Worm (Caenorhabditis elegans) whole organism, late embryonic: ENCODE data around the gene C16C8.19.

Source experiments
- C08G9.2 ChIP-seq: sonication (generic microtip); optimal IDR thresholded peaks from 2 replicates; lab custom pipeline; 2016; ENCODE audit warnings: mild to moderate bottlenecking, missing genetic modification characterization, moderate library complexity, missing compliant biosample characterization
- C38D4.7 ChIP-seq: fragments of 200-800 bp; sonication (Bioruptor generic); optimal IDR thresholded peaks from 2 replicates; lab custom pipeline; 2018; ENCODE audit warnings: mild to moderate bottlenecking, missing genetic modification characterization, moderate library complexity, missing compliant biosample characterization
- F13H6.1 ChIP-seq: sonication (generic microtip); optimal IDR thresholded peaks from 2 replicates; lab custom pipeline; 2016; ENCODE audit warnings: missing genetic modification characterization, missing compliant biosample characterization
- K02D7.2 ChIP-seq: sonication (generic microtip); optimal IDR thresholded peaks from 2 replicates; lab custom pipeline; 2017; ENCODE audit warnings: mild to moderate bottlenecking, missing genetic modification characterization, missing compliant biosample characterization
- T23F11.4 ChIP-seq: fragments of 200-800 bp; sonication (Bioruptor generic); optimal IDR thresholded peaks from 2 replicates; lab custom pipeline; 2018; ENCODE audit warnings: mild to moderate bottlenecking, missing genetic modification characterization, missing compliant biosample characterization
- ama-1 ChIP-seq: fragments of 150-350 bp; optimal IDR thresholded peaks from 2 replicates; lab custom pipeline; 2014
- ceh-18 ChIP-seq: sonication (generic microtip); optimal IDR thresholded peaks from 2 replicates; lab custom pipeline; 2016; ENCODE audit warnings: missing genetic modification characterization, missing compliant biosample characterization
- ceh-19 ChIP-seq: fragments of 200-800 bp; sonication (Bioruptor generic); optimal IDR thresholded peaks from 2 replicates; lab custom pipeline; 2018; ENCODE audit warnings: mild to moderate bottlenecking, missing genetic modification characterization, missing compliant biosample characterization
- ceh-2 ChIP-seq: sonication (generic microtip); optimal IDR thresholded peaks from 2 replicates; lab custom pipeline; 2016; ENCODE audit warnings: missing genotype, missing genetic modification characterization, missing compliant biosample characterization
- ceh-24 ChIP-seq: sonication (generic microtip); optimal IDR thresholded peaks from 2 replicates; lab custom pipeline; 2016; ENCODE audit warnings: mild to moderate bottlenecking, missing genetic modification characterization, missing compliant biosample characterization
- ceh-34 ChIP-seq: sonication (generic microtip); optimal IDR thresholded peaks from 2 replicates; lab custom pipeline; 2016; ENCODE audit warnings: mild to moderate bottlenecking, missing genetic modification characterization, missing compliant biosample characterization
- ceh-45 ChIP-seq: fragments of 200-800 bp; sonication (Bioruptor generic); IDR thresholded peaks from 2 replicates; pipeline ENCODE4 v1.3.6; 2022; ENCODE audit warnings: missing genetic modification reagents, missing genetic modification characterization, missing compliant biosample characterization
- ceh-48 ChIP-seq: sonication (generic microtip); optimal IDR thresholded peaks from 2 replicates; lab custom pipeline; 2016; ENCODE audit warnings: missing genetic modification characterization, inconsistent platforms, missing compliant biosample characterization
- ceh-6 ChIP-seq: fragments of 200-800 bp; sonication (Bioruptor generic); optimal IDR thresholded peaks from 2 replicates; lab custom pipeline; 2018; ENCODE audit warnings: mild to moderate bottlenecking, missing genetic modification characterization, missing compliant biosample characterization
- ceh-9 ChIP-seq: sonication (generic microtip); optimal IDR thresholded peaks from 2 replicates; lab custom pipeline; 2016; ENCODE audit warnings: mild to moderate bottlenecking, missing genetic modification characterization, inconsistent platforms, missing compliant biosample characterization
- che-1 ChIP-seq: sonication (generic microtip); optimal IDR thresholded peaks from 2 replicates; lab custom pipeline; 2016; ENCODE audit warnings: mild to moderate bottlenecking, missing genetic modification characterization, missing compliant biosample characterization
- elt-2 ChIP-seq: sonication (generic microtip); optimal IDR thresholded peaks from 2 replicates; lab custom pipeline; 2016; ENCODE audit warnings: missing genetic modification reagents, missing genetic modification characterization, missing compliant biosample characterization
- eyg-1 ChIP-seq: sonication (generic microtip); optimal IDR thresholded peaks from 2 replicates; lab custom pipeline; 2016; ENCODE audit warnings: missing genotype, missing genetic modification characterization, missing compliant biosample characterization
- fkh-10 ChIP-seq: fragments of 150-350 bp; optimal IDR thresholded peaks from 2 replicates; lab custom pipeline; 2014; ENCODE audit warnings: missing biosample characterization, missing genetic modification reagents, missing genetic modification characterization
- gmeb-2 ChIP-seq: sonication (generic microtip); optimal IDR thresholded peaks from 2 replicates; lab custom pipeline; 2016; ENCODE audit warnings: missing genetic modification characterization, inconsistent platforms, missing compliant biosample characterization
- hlh-13 ChIP-seq: fragments of 200-800 bp; sonication (Bioruptor generic); optimal IDR thresholded peaks from 2 replicates; lab custom pipeline; 2018; ENCODE audit warnings: mild to moderate bottlenecking, missing genetic modification characterization, missing compliant biosample characterization
- hlh-30 ChIP-seq: sonication (generic microtip); optimal IDR thresholded peaks from 2 replicates; lab custom pipeline; 2017; ENCODE audit warnings: antibody characterized with exemption, missing genetic modification characterization, missing compliant biosample characterization; ENCODE audit not compliant: insufficient read depth
- hlh-6 ChIP-seq: sonication (generic microtip); optimal IDR thresholded peaks from 2 replicates; lab custom pipeline; 2016; ENCODE audit warnings: missing genotype, missing genetic modification characterization, missing compliant biosample characterization
- hlh-8 ChIP-seq: sonication (generic microtip); optimal IDR thresholded peaks from 2 replicates; lab custom pipeline; 2016; ENCODE audit warnings: missing genotype, missing genetic modification characterization, missing compliant biosample characterization
- lin-11 ChIP-seq: fragments of 200-800 bp; sonication (Bioruptor generic); optimal IDR thresholded peaks from 2 replicates; lab custom pipeline; 2018; ENCODE audit warnings: mild to moderate bottlenecking, missing genetic modification characterization, missing compliant biosample characterization
- madf-2 ChIP-seq: sonication (generic microtip); optimal IDR thresholded peaks from 2 replicates; lab custom pipeline; 2017; ENCODE audit warnings: missing genetic modification characterization, missing compliant biosample characterization
- mec-3 ChIP-seq: sonication (generic microtip); optimal IDR thresholded peaks from 2 replicates; lab custom pipeline; 2016; ENCODE audit warnings: borderline replicate concordance, missing genetic modification characterization, missing compliant biosample characterization
- nhr-232 ChIP-seq: sonication (generic microtip); optimal IDR thresholded peaks from 2 replicates; lab custom pipeline; 2016; ENCODE audit warnings: missing genetic modification characterization, missing compliant biosample characterization
- npax-4 ChIP-seq: sonication (generic microtip); optimal IDR thresholded peaks from 2 replicates; lab custom pipeline; 2016; ENCODE audit warnings: missing genetic modification characterization, missing compliant biosample characterization
- pag-3 ChIP-seq: sonication (generic microtip); optimal IDR thresholded peaks from 2 replicates; lab custom pipeline; 2016; ENCODE audit warnings: missing compliant biosample characterization, missing genetic modification characterization, borderline replicate concordance
- pax-1 ChIP-seq: fragments of 150-350 bp; optimal IDR thresholded peaks from 2 replicates; lab custom pipeline; 2014; ENCODE audit warnings: missing biosample characterization, missing genetic modification characterization
- pqm-1 ChIP-seq: sonication (generic microtip); optimal IDR thresholded peaks from 2 replicates; lab custom pipeline; 2016; ENCODE audit warnings: missing genetic modification characterization, missing compliant biosample characterization
- pros-1 ChIP-seq: fragments of 150-350 bp; optimal IDR thresholded peaks from 2 replicates; lab custom pipeline; 2014; ENCODE audit warnings: missing biosample characterization, missing genetic modification reagents, missing genetic modification characterization
- sdc-2 ChIP-seq: sonication (generic microtip); optimal IDR thresholded peaks from 2 replicates; lab custom pipeline; 2016; ENCODE audit warnings: missing genotype, missing genetic modification characterization, missing compliant biosample characterization
- tbx-7 ChIP-seq: sonication (generic microtip); optimal IDR thresholded peaks from 2 replicates; lab custom pipeline; 2016; ENCODE audit warnings: missing genotype, missing genetic modification characterization, missing compliant biosample characterization
- unc-55 ChIP-seq: sonication (generic microtip); optimal IDR thresholded peaks from 2 replicates; lab custom pipeline; 2017; ENCODE audit warnings: missing biosample characterization, missing genetic modification reagents, missing genetic modification characterization
- unc-86 ChIP-seq: sonication (generic microtip); optimal IDR thresholded peaks from 2 replicates; lab custom pipeline; 2016; ENCODE audit warnings: missing genetic modification characterization, missing compliant biosample characterization
- zip-5 ChIP-seq: sonication (generic microtip); optimal IDR thresholded peaks from 2 replicates; lab custom pipeline; 2016; ENCODE audit warnings: missing genetic modification characterization, missing compliant biosample characterization
- ztf-16 ChIP-seq: sonication (generic microtip); optimal IDR thresholded peaks from 2 replicates; lab custom pipeline; 2017; ENCODE audit warnings: missing genetic modification characterization, missing compliant biosample characterization

C16C8.19 gene

ce11 chrII:3458209-3458608, at the start of gene C16C8.19, which contains the start of gene C16C8.26:
Gene C16C8.19 (plus strand): TSS chrII:3458487.
Gene C16C8.26 (minus strand): TSS chrII:3458309.
- TF ChIP-seq ceh-9 (tag; lab: Kevin White, UChicago) (no peak), C08G9.2 (tag; lab: Kevin White, UChicago) (no peak), C38D4.7 (no peak), sdc-2 (tag; lab: Kevin White, UChicago) (no peak), pqm-1 (tag; lab: Kevin White, UChicago) (no peak), elt-2 (no peak), ceh-45 (GFP tag; lab: Robert Waterston, UW) (no peak), ceh-34 (no peak), hlh-6 (tag; lab: Kevin White, UChicago) (no peak), pag-3 (no peak), K02D7.2 (tag; lab: Kevin White, UChicago) (no peak), eyg-1 (tag; lab: Kevin White, UChicago) (no peak), fkh-10 (GFP tag; lab: Kevin White, UChicago) (no peak), pros-1 (tag; lab: Kevin White, UChicago) (no peak), ceh-18 (tag; lab: Kevin White, UChicago) (no peak), ztf-16 (tag; lab: Kevin White, UChicago) (no peak), ceh-19 (GFP tag; lab: Kevin White, UChicago) (no peak), gmeb-2 (tag; lab: Kevin White, UChicago) (no peak), ceh-48 (tag; lab: Kevin White, UChicago) (no peak)

ce11 chrII:3414383-3414910, 43.8 kb upstream of the C16C8.19 start, which contains the start of the genes F18A12.7 and F18A12.2:
Gene F18A12.7 (minus strand): TSS chrII:3414483.
Gene F18A12.2 (plus strand): TSS chrII:3414860.
- no peak for TF ChIP-seq K02D7.2 (tag; lab: Kevin White, UChicago)
- no peak for TF ChIP-seq tbx-7 (tag; lab: Kevin White, UChicago)
- no peak for TF ChIP-seq F13H6.1
- no peak for TF ChIP-seq pag-3
- TF ChIP-seq nhr-232 = no peak
- TF ChIP-seq ceh-48 (tag; lab: Kevin White, UChicago) = no peak
- no peak for TF ChIP-seq elt-2
- no peak for TF ChIP-seq unc-86 (tag; lab: Kevin White, UChicago)

- TF ChIP-seq eyg-1 (tag; lab: Kevin White, UChicago) = no peak
- no peak for TF ChIP-seq pax-1
- no peak for TF ChIP-seq ama-1 (lab: Kevin White, UChicago)
- no peak for TF ChIP-seq nhr-232
- TF ChIP-seq T23F11.4 = no peak
- TF ChIP-seq ceh-18 (tag; lab: Kevin White, UChicago) = no peak
- TF ChIP-seq ceh-45 (GFP tag; lab: Robert Waterston, UW) = no peak
- TF ChIP-seq madf-2 (tag; lab: Kevin White, UChicago) = no peak
- no peak for TF ChIP-seq che-1 (tag; lab: Kevin White, UChicago)
- TF ChIP-seq ceh-24 (tag; lab: Kevin White, UChicago) = no peak
- no peak for TF ChIP-seq lin-11 (tag; lab: Kevin White, UChicago)
- no peak for TF ChIP-seq ceh-2 (tag; lab: Kevin White, UChicago)
- no peak for TF ChIP-seq npax-4 (tag; lab: Kevin White, UChicago)
Measured at ce11 chrII:3416528-3416927, 41.8 kb upstream of the C16C8.19 start, which contains the start of gene nep-6. Gene nep-6 (plus strand): TSS chrII:3416828.

ce11 chrII:3422938-3423337, 35.3 kb upstream of the C16C8.19 start:
- no peak for TF ChIP-seq sdc-2 (tag; lab: Kevin White, UChicago)
- TF ChIP-seq unc-55 = no peak
- no peak for TF ChIP-seq ceh-6 (GFP tag; lab: Kevin White, UChicago)
- no peak for TF ChIP-seq hlh-13 (GFP tag; lab: Kevin White, UChicago)
- TF ChIP-seq eyg-1 (tag; lab: Kevin White, UChicago) = no peak
- TF ChIP-seq ceh-9 (tag; lab: Kevin White, UChicago) = no peak
- no peak for TF ChIP-seq ceh-34
- TF ChIP-seq ceh-24 (tag; lab: Kevin White, UChicago) = no peak
- no peak for TF ChIP-seq T23F11.4
- TF ChIP-seq hlh-30 (tag; lab: Kevin White, UChicago) = no peak
- no peak for TF ChIP-seq mec-3 (tag; lab: Kevin White, UChicago)
- no peak for TF ChIP-seq zip-5 (tag; lab: Kevin White, UChicago)
- no peak for TF ChIP-seq hlh-8 (tag; lab: Kevin White, UChicago)
- no peak for TF ChIP-seq C38D4.7
- no peak for TF ChIP-seq unc-86 (tag; lab: Kevin White, UChicago)
- no peak for TF ChIP-seq fkh-10 (GFP tag; lab: Kevin White, UChicago)
- TF ChIP-seq hlh-6 (tag; lab: Kevin White, UChicago) = no peak
- no peak for TF ChIP-seq pqm-1 (tag; lab: Kevin White, UChicago)
